Worm (Caenorhabditis elegans) whole organism, late embryonic: ENCODE measurements around the gene clec-225.
A peak's percentile ranks its signal among the peaks of the same experiment; 100 is the strongest.

Experiments
- C08G9.2 ChIP-seq: sonication (generic microtip); optimal IDR thresholded peaks from 2 replicates; lab custom pipeline; 2016; ENCODE audit warnings: mild to moderate bottlenecking, missing genetic modification characterization, moderate library complexity, missing compliant biosample characterization
- C38D4.7 ChIP-seq: fragments of 200-800 bp; sonication (Bioruptor generic); optimal IDR thresholded peaks from 2 replicates; lab custom pipeline; 2018; ENCODE audit warnings: mild to moderate bottlenecking, missing genetic modification characterization, moderate library complexity, missing compliant biosample characterization
- F13H6.1 ChIP-seq: sonication (generic microtip); optimal IDR thresholded peaks from 2 replicates; lab custom pipeline; 2016; ENCODE audit warnings: missing genetic modification characterization, missing compliant biosample characterization
- K02D7.2 ChIP-seq: sonication (generic microtip); optimal IDR thresholded peaks from 2 replicates; lab custom pipeline; 2017; ENCODE audit warnings: mild to moderate bottlenecking, missing genetic modification characterization, missing compliant biosample characterization
- Y22D7AL.16 ChIP-seq: sonication (generic microtip); optimal IDR thresholded peaks from 2 replicates; lab custom pipeline; 2016; ENCODE audit warnings: missing genetic modification characterization, missing compliant biosample characterization
- ahr-1 ChIP-seq: sonication (generic microtip); optimal IDR thresholded peaks from 2 replicates; lab custom pipeline; 2016; ENCODE audit warnings: missing genetic modification characterization, missing compliant biosample characterization
- ama-1 ChIP-seq: fragments of 150-350 bp; optimal IDR thresholded peaks from 2 replicates; lab custom pipeline; 2014
- ceh-14 ChIP-seq: sonication (generic microtip); optimal IDR thresholded peaks from 2 replicates; lab custom pipeline; 2016; ENCODE audit warnings: missing genotype, missing genetic modification characterization, missing compliant biosample characterization
- ceh-18 ChIP-seq: sonication (generic microtip); optimal IDR thresholded peaks from 2 replicates; lab custom pipeline; 2016; ENCODE audit warnings: missing genetic modification characterization, missing compliant biosample characterization
- ceh-19 ChIP-seq: fragments of 200-800 bp; sonication (Bioruptor generic); optimal IDR thresholded peaks from 2 replicates; lab custom pipeline; 2018; ENCODE audit warnings: mild to moderate bottlenecking, missing genetic modification characterization, missing compliant biosample characterization
- ceh-2 ChIP-seq: sonication (generic microtip); optimal IDR thresholded peaks from 2 replicates; lab custom pipeline; 2016; ENCODE audit warnings: missing genotype, missing genetic modification characterization, missing compliant biosample characterization
- ceh-30 ChIP-seq: fragments of 150-350 bp; optimal IDR thresholded peaks from 2 replicates; lab custom pipeline; 2014; ENCODE audit warnings: missing biosample characterization, missing genetic modification characterization
- ceh-31 ChIP-seq: sonication (generic microtip); optimal IDR thresholded peaks from 2 replicates; lab custom pipeline; 2016; ENCODE audit warnings: missing genetic modification characterization, missing compliant biosample characterization
- ceh-34 ChIP-seq: sonication (generic microtip); optimal IDR thresholded peaks from 2 replicates; lab custom pipeline; 2016; ENCODE audit warnings: mild to moderate bottlenecking, missing genetic modification characterization, missing compliant biosample characterization
- ceh-48 ChIP-seq: sonication (generic microtip); optimal IDR thresholded peaks from 2 replicates; lab custom pipeline; 2016; ENCODE audit warnings: missing genetic modification characterization, inconsistent platforms, missing compliant biosample characterization
- ceh-9 ChIP-seq: sonication (generic microtip); optimal IDR thresholded peaks from 2 replicates; lab custom pipeline; 2016; ENCODE audit warnings: mild to moderate bottlenecking, missing genetic modification characterization, inconsistent platforms, missing compliant biosample characterization
- che-1 ChIP-seq: sonication (generic microtip); optimal IDR thresholded peaks from 2 replicates; lab custom pipeline; 2016; ENCODE audit warnings: mild to moderate bottlenecking, missing genetic modification characterization, missing compliant biosample characterization
- dmd-4 ChIP-seq: sonication (generic microtip); optimal IDR thresholded peaks from 2 replicates; lab custom pipeline; 2016; ENCODE audit warnings: borderline replicate concordance, missing genetic modification characterization, missing compliant biosample characterization
- dve-1 ChIP-seq: sonication (generic microtip); optimal IDR thresholded peaks from 2 replicates; lab custom pipeline; 2017; ENCODE audit warnings: antibody characterized with exemption, mild to moderate bottlenecking, missing genetic modification characterization, missing compliant biosample characterization
- elt-2 ChIP-seq: sonication (generic microtip); optimal IDR thresholded peaks from 2 replicates; lab custom pipeline; 2016; ENCODE audit warnings: missing genetic modification reagents, missing genetic modification characterization, missing compliant biosample characterization
- fax-1 ChIP-seq: sonication (generic microtip); optimal IDR thresholded peaks from 2 replicates; lab custom pipeline; 2016; ENCODE audit warnings: missing genotype, missing genetic modification characterization, missing compliant biosample characterization
- fkh-10 ChIP-seq: fragments of 150-350 bp; optimal IDR thresholded peaks from 2 replicates; lab custom pipeline; 2014; ENCODE audit warnings: missing biosample characterization, missing genetic modification reagents, missing genetic modification characterization
- gmeb-2 ChIP-seq: sonication (generic microtip); optimal IDR thresholded peaks from 2 replicates; lab custom pipeline; 2016; ENCODE audit warnings: missing genetic modification characterization, inconsistent platforms, missing compliant biosample characterization
- hlh-15 ChIP-seq: sonication (generic microtip); optimal IDR thresholded peaks from 2 replicates; lab custom pipeline; 2016; ENCODE audit warnings: missing genetic modification characterization, missing compliant biosample characterization
- hlh-6 ChIP-seq: sonication (generic microtip); optimal IDR thresholded peaks from 2 replicates; lab custom pipeline; 2016; ENCODE audit warnings: missing genotype, missing genetic modification characterization, missing compliant biosample characterization
- hlh-8 ChIP-seq: sonication (generic microtip); optimal IDR thresholded peaks from 2 replicates; lab custom pipeline; 2016; ENCODE audit warnings: missing genotype, missing genetic modification characterization, missing compliant biosample characterization
- lim-6 ChIP-seq: sonication (generic microtip); optimal IDR thresholded peaks from 2 replicates; lab custom pipeline; 2016; ENCODE audit warnings: missing genetic modification characterization, missing compliant biosample characterization
- lin-11 ChIP-seq: fragments of 200-800 bp; sonication (Bioruptor generic); optimal IDR thresholded peaks from 2 replicates; lab custom pipeline; 2018; ENCODE audit warnings: mild to moderate bottlenecking, missing genetic modification characterization, missing compliant biosample characterization
- nfya-1 ChIP-seq: sonication (generic microtip); optimal IDR thresholded peaks from 2 replicates; lab custom pipeline; 2017; ENCODE audit warnings: missing genetic modification characterization, mild to moderate bottlenecking, missing compliant biosample characterization, antibody characterized with exemption, moderate library complexity
- nhr-232 ChIP-seq: sonication (generic microtip); optimal IDR thresholded peaks from 2 replicates; lab custom pipeline; 2016; ENCODE audit warnings: missing genetic modification characterization, missing compliant biosample characterization
- pax-1 ChIP-seq: fragments of 150-350 bp; optimal IDR thresholded peaks from 2 replicates; lab custom pipeline; 2014; ENCODE audit warnings: missing biosample characterization, missing genetic modification characterization
- pqm-1 ChIP-seq: sonication (generic microtip); optimal IDR thresholded peaks from 2 replicates; lab custom pipeline; 2016; ENCODE audit warnings: missing genetic modification characterization, missing compliant biosample characterization
- pros-1 ChIP-seq: fragments of 150-350 bp; optimal IDR thresholded peaks from 2 replicates; lab custom pipeline; 2014; ENCODE audit warnings: missing biosample characterization, missing genetic modification reagents, missing genetic modification characterization
- ref-2 ChIP-seq: sonication (generic microtip); optimal IDR thresholded peaks from 2 replicates; lab custom pipeline; 2016; ENCODE audit warnings: missing genetic modification characterization, missing compliant biosample characterization
- rnt-1 ChIP-seq: sonication (generic microtip); optimal IDR thresholded peaks from 2 replicates; lab custom pipeline; 2016; ENCODE audit warnings: missing genetic modification characterization, missing compliant biosample characterization
- sdc-2 ChIP-seq: sonication (generic microtip); optimal IDR thresholded peaks from 2 replicates; lab custom pipeline; 2016; ENCODE audit warnings: missing genotype, missing genetic modification characterization, missing compliant biosample characterization
- syd-9 ChIP-seq: sonication (generic microtip); optimal IDR thresholded peaks from 2 replicates; lab custom pipeline; 2016; ENCODE audit warnings: mild to moderate bottlenecking, missing genetic modification characterization, moderate library complexity, missing compliant biosample characterization
- tbx-2 ChIP-seq: sonication (generic microtip); optimal IDR thresholded peaks from 2 replicates; lab custom pipeline; 2016; ENCODE audit warnings: missing genetic modification characterization, missing compliant biosample characterization
- ttx-3 ChIP-seq: sonication (generic microtip); optimal IDR thresholded peaks from 2 replicates; lab custom pipeline; 2016; ENCODE audit warnings: missing genetic modification reagents, missing genetic modification characterization, missing compliant biosample characterization
- unc-42 ChIP-seq: sonication (generic microtip); optimal IDR thresholded peaks from 2 replicates; lab custom pipeline; 2016; ENCODE audit warnings: missing genotype, missing genetic modification characterization, missing compliant biosample characterization
- unc-55 ChIP-seq: sonication (generic microtip); optimal IDR thresholded peaks from 2 replicates; lab custom pipeline; 2017; ENCODE audit warnings: missing biosample characterization, missing genetic modification reagents, missing genetic modification characterization
- ztf-16 ChIP-seq: sonication (generic microtip); optimal IDR thresholded peaks from 2 replicates; lab custom pipeline; 2017; ENCODE audit warnings: missing genetic modification characterization, missing compliant biosample characterization

clec-225 gene

ce11 chrV:13131487-13131886 is 3.2 kb downstream of the clec-225 start:
- no peak for TF ChIP-seq che-1
- TF ChIP-seq fkh-10 = no peak
- TF ChIP-seq lin-11 (tag; lab: Kevin White, UChicago) = no peak
- no peak for TF ChIP-seq ceh-19 (GFP tag; lab: Kevin White, UChicago)
- no peak for TF ChIP-seq nhr-232
- TF ChIP-seq ceh-14 (tag; lab: Kevin White, UChicago) = no peak
- no peak for TF ChIP-seq hlh-8 (tag; lab: Kevin White, UChicago)
- no peak for TF ChIP-seq ztf-16

DNA sequence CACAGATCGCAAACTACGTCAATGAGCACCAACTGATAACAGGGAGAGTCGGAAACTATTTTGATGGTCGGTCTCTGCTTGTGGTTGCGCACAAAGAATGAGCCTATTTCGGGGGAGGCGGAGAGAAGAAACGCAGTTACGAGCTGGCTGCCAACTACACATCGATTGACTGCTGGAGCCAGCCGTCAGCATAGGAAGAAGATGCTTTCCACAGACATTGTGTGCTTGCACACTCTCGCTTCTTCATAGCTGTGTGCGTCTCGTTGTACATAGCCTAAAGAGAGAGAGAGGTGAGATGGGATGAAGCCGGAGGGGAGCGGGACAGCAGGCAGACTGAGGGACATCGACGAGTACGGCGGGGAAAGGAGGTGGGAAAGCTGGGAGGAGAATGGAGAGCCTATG is 4.2 kb downstream of the clec-225 start:
- peak; percentile 46 for TF ChIP-seq ceh-14 (tag; lab: Kevin White, UChicago)
- TF ChIP-seq hlh-8 (tag; lab: Kevin White, UChicago) = peak; percentile 18
- TF ChIP-seq gmeb-2 (tag; lab: Kevin White, UChicago) = no peak
- TF ChIP-seq nfya-1 = peak; percentile 74
- TF ChIP-seq tbx-2 (tag; lab: Kevin White, UChicago) = peak; percentile 82
- peak; percentile 46 for TF ChIP-seq pros-1
- TF ChIP-seq dve-1 = peak; percentile 24
- TF ChIP-seq ceh-9 (tag; lab: Kevin White, UChicago) = no peak
- TF ChIP-seq ref-2 = peak; percentile 54
- peak; percentile 56 for TF ChIP-seq ceh-48 (tag; lab: Kevin White, UChicago)
- peak; percentile 25 for TF ChIP-seq fax-1
- no peak for TF ChIP-seq ceh-30 (tag; lab: Kevin White, UChicago)
- TF ChIP-seq ztf-16 = no peak
- TF ChIP-seq C08G9.2 = peak; percentile 52
- no peak for TF ChIP-seq Y22D7AL.16 (tag; lab: Kevin White, UChicago)
- TF ChIP-seq unc-55 (GFP tag; lab: Kevin White, UChicago) = peak; percentile 59
- peak; percentile 44 for TF ChIP-seq sdc-2 (tag; lab: Kevin White, UChicago)
- TF ChIP-seq hlh-6 = peak; percentile 56
- TF ChIP-seq unc-42 (tag; lab: Kevin White, UChicago) = peak; percentile 78
- TF ChIP-seq nhr-232 = peak; percentile 20
- TF ChIP-seq syd-9 = peak; percentile 26
- no peak for TF ChIP-seq che-1
- no peak for TF ChIP-seq rnt-1 (tag; lab: Kevin White, UChicago)
- peak; percentile 8 for TF ChIP-seq C38D4.7 (GFP tag; lab: Kevin White, UChicago)
- peak; percentile 7 for TF ChIP-seq F13H6.1
- peak; percentile 69 for TF ChIP-seq ceh-31 (tag; lab: Kevin White, UChicago)
- peak; percentile 20 for TF ChIP-seq dmd-4
- TF ChIP-seq ttx-3 (tag; lab: Kevin White, UChicago) = no peak
- peak; percentile 38 for TF ChIP-seq elt-2 (tag; lab: Kevin White, UChicago)
- no peak for TF ChIP-seq ama-1 (lab: Kevin White, UChicago)
- TF ChIP-seq pqm-1 = no peak
- TF ChIP-seq ceh-2 (tag; lab: Kevin White, UChicago) = peak; percentile 32
- peak; percentile 15 for TF ChIP-seq K02D7.2 (tag; lab: Kevin White, UChicago)
- no peak for TF ChIP-seq hlh-15
- TF ChIP-seq ceh-18 (tag; lab: Kevin White, UChicago) = peak; percentile 85
- TF ChIP-seq ceh-34 = peak; percentile 61
- TF ChIP-seq lim-6 (tag; lab: Kevin White, UChicago) = peak; percentile 21

DNA sequence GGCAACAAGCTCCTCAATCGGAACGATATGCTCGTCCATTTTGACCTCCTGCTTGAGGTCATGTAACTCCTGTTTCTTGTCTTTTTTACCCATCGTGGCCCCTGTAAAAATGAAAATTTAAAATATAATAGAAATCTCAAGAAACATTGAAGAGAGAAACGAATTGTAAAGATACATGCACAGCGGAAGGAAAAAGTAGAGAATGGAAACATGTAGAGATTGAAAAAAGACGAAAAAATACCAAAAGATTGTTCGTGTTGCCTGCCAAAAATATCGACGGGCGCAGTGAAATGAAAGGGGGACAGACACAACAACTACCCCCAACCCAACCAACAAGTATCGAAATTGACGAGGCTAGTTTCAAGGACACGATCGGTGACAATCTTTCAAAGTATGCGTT is 4.8 kb downstream of the clec-225 start, which contains the start of gene eat-6:
Gene eat-6 (minus strand): TSS at position 101 of the 400 bp plus-strand sequence.
- TF ChIP-seq ahr-1 (tag; lab: Kevin White, UChicago) (no peak), pax-1 (no peak), ceh-48 (tag; lab: Kevin White, UChicago) (no peak)
